Worm (Caenorhabditis elegans) whole organism, early embryonic: Measurements from ENCODE around the gene F19C6.2.

Source experiments
- tbx-11 ChIP-seq: fragments of 200-800 bp; sonication (Bioruptor generic); IDR thresholded peaks from 2 replicates; pipeline ENCODE4 v1.3.6; 2022; ENCODE audit warnings: missing genetic modification characterization, missing compliant biosample characterization
- tbx-37 ChIP-seq: fragments of 200-800 bp; sonication (Bioruptor generic); conservative IDR thresholded peaks from 2 replicates; pipeline ENCODE4 v1.3.6; 2022; ENCODE audit warnings: missing genetic modification reagents, missing genetic modification characterization, missing compliant biosample characterization

DNA sequence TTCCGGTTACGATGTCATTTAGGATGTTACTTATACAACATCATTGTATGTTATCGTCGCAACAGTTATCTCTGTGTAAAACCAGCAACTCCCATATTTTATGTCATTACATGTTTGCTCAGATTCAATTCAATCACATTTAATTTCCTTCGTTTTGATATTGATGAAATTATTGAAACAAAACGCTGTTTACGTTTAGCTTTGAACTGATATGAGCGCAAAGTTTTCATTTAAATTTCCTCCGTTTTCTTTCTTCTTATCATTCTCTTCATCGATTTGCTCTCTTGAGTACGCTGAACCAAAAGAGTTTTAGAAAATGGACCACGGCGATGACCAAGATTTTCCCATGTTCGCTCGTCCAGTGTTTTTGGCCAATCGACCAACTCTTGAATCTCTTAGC is 30.1 kb downstream of the F19C6.2 start, which contains the start of gene sek-6:
- TF ChIP-seq tbx-37 (no peak), tbx-11 (no peak)
